Worm (Caenorhabditis elegans) whole organism, mixed stage, embryonic: ENCODE results near the gene T19C3.5.

Experiments used
- lin-13 ChIP-seq: fragments of 150-350 bp; optimal IDR thresholded peaks from 2 replicates; lab custom pipeline; 2014; ENCODE audit warnings: missing biosample characterization, missing genetic modification characterization
- unc-62 ChIP-seq: fragments of 150-350 bp; optimal IDR thresholded peaks from 2 replicates; lab custom pipeline; 2014; ENCODE audit warnings: missing biosample characterization, missing genetic modification reagents, missing genetic modification characterization
- ztf-11 ChIP-seq: fragments of 150-350 bp; optimal IDR thresholded peaks from 2 replicates; lab custom pipeline; 2014; ENCODE audit warnings: missing biosample characterization, missing genetic modification characterization

- TF ChIP-seq unc-62 (no peak), lin-13 (peak; percentile 41), ztf-11 (no peak)
These were observed 12.6 kb upstream of the T19C3.5 start, which contains the start of the genes tag-266 and tag-267 for ce11 chrIII:640198-640803.
